Fruit fly (Drosophila melanogaster) whole organism: Measurements from ENCODE around the gene CG1640.

Source experiments
- CG8478 ChIP-seq: fragments of >200 bp; optimal IDR thresholded peaks from 2 replicates; lab custom pipeline; 2018; ENCODE audit warnings: inconsistent platforms
- Dll ChIP-seq: fragments of >200 bp; optimal IDR thresholded peaks from 2 replicates; lab custom pipeline; 2017
- pan ChIP-seq: fragments of >200 bp; optimal IDR thresholded peaks from 2 replicates; lab custom pipeline; 2017
- psq ChIP-seq: fragments of >200 bp; optimal IDR thresholded peaks from 2 replicates; lab custom pipeline; 2017
- usp ChIP-seq: fragments of >200 bp; optimal IDR thresholded peaks from 2 replicates; lab custom pipeline; 2017; ENCODE audit warnings: missing biosample characterization, missing genetic modification characterization, mixed read lengths

DNA sequence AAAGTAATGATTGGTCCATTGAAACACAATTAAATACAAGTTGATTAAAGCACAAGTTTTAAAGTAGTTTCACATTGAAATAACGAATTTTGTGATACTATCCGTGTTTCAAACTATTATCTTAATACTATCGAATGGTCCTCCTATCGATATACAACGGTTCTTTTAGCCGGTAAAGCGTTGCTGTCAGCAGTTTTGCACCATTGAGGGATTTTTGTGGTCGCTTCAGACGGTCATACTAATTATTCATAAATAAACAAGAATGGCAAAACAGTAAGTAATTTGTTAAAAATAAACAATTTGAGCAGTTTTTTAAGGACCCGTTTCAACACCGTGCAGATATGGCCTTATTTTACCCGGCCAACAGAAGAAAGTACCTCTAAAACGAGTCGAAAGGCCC lies 32.3 kb upstream of the CG1640 start, which contains the start of gene CG15747:
- no peak for TF ChIP-seq Dll (lab: Kevin White, UChicago)
- no peak for TF ChIP-seq psq
- TF ChIP-seq pan (lab: Kevin White, UChicago) = no peak
- no peak for TF ChIP-seq usp (GFP tag; lab: Kevin White, UChicago)
- no peak for TF ChIP-seq CG8478 (lab: Kevin White, UChicago)
